Fruit fly (Drosophila melanogaster) whole organism, prepupa: ENCODE measurements around the gene CG15142.

ENCODE experiments used
- Blimp-1 ChIP-seq: fragments of 200-800 bp; sonication (Bioruptor generic); optimal IDR thresholded peaks from 3 replicates; lab custom pipeline; 2017; ENCODE audit warnings: missing biosample characterization, missing genetic modification characterization, mild to moderate bottlenecking, moderate library complexity, missing genetic modification reagents
- CG10631 ChIP-seq: fragments of 200-800 bp; sonication (Bioruptor generic); optimal IDR thresholded peaks from 2 replicates; lab custom pipeline; 2016; ENCODE audit warnings: missing biosample characterization, missing genetic modification characterization
- CG10669 ChIP-seq: fragments of 200-800 bp; sonication (Bioruptor generic); optimal IDR thresholded peaks from 3 replicates; lab custom pipeline; 2018; ENCODE audit warnings: missing biosample characterization, mild to moderate bottlenecking, missing genetic modification characterization, moderate library complexity
- CG11294 ChIP-seq: fragments of 200-800 bp; sonication (Bioruptor generic); IDR thresholded peaks from 2 replicates; pipeline ENCODE4 v1.3.6; 2022; ENCODE audit warnings: missing biosample characterization, missing genetic modification characterization
- CG11762 ChIP-seq: fragments of 200-800 bp; sonication (Bioruptor generic); optimal IDR thresholded peaks from 3 replicates; lab custom pipeline; 2016; ENCODE audit warnings: missing biosample characterization, missing genetic modification characterization; ENCODE audit not compliant: insufficient read depth
- CG1621 ChIP-seq: fragments of 200-800 bp; sonication (Bioruptor generic); optimal IDR thresholded peaks from 3 replicates; lab custom pipeline; 2018; ENCODE audit warnings: missing biosample characterization, mild to moderate bottlenecking, missing genetic modification characterization
- CG16779 ChIP-seq: fragments of 200-800 bp; sonication (Bioruptor generic); optimal IDR thresholded peaks from 3 replicates; lab custom pipeline; 2017; ENCODE audit warnings: missing biosample characterization, mild to moderate bottlenecking, missing genetic modification characterization
- CG3032 ChIP-seq: fragments of 200-800 bp; optimal IDR thresholded peaks from 2 replicates; lab custom pipeline; 2019; ENCODE audit warnings: missing biosample characterization, mild to moderate bottlenecking, missing genetic modification characterization, moderate library complexity
- CG4318 ChIP-seq: fragments of 200-800 bp; sonication (Bioruptor generic); optimal IDR thresholded peaks from 3 replicates; lab custom pipeline; 2017; ENCODE audit warnings: missing biosample characterization, mild to moderate bottlenecking, missing genetic modification characterization
- CG6276 ChIP-seq: fragments of 200-800 bp; sonication (Bioruptor generic); optimal IDR thresholded peaks from 2 replicates; lab custom pipeline; 2017; ENCODE audit warnings: missing biosample characterization, mild to moderate bottlenecking, missing genetic modification characterization
- CG6792 ChIP-seq: fragments of 200-800 bp; sonication (Bioruptor generic); optimal IDR thresholded peaks from 3 replicates; lab custom pipeline; 2016; ENCODE audit warnings: missing biosample characterization, missing genetic modification characterization
- CG6854 ChIP-seq: fragments of 200-800 bp; sonication (Bioruptor generic); optimal IDR thresholded peaks from 2 replicates; lab custom pipeline; 2017; ENCODE audit warnings: missing biosample characterization, mild to moderate bottlenecking, missing genetic modification characterization
- CG8319 ChIP-seq: fragments of 200-800 bp; sonication (Bioruptor generic); optimal IDR thresholded peaks from 3 replicates; lab custom pipeline; 2016; ENCODE audit warnings: missing biosample characterization, missing genetic modification characterization
- CG9139 ChIP-seq: fragments of 200-800 bp; sonication (Bioruptor generic); optimal IDR thresholded peaks from 3 replicates; lab custom pipeline; 2017; ENCODE audit warnings: missing biosample characterization, mild to moderate bottlenecking, missing genetic modification characterization
- Eip75B ChIP-seq: fragments of 200-800 bp; sonication (Bioruptor generic); optimal IDR thresholded peaks from 3 replicates; lab custom pipeline; 2016; ENCODE audit warnings: missing biosample characterization, missing genetic modification characterization
- Eip78C ChIP-seq: fragments of 200-800 bp; sonication (Bioruptor generic); peaks from one replicate; lab custom pipeline; 2016; ENCODE audit warnings: missing biosample characterization, missing genetic modification characterization
- Ets21C ChIP-seq: fragments of 200-800 bp; sonication (Bioruptor generic); optimal IDR thresholded peaks from 3 replicates; lab custom pipeline; 2016; ENCODE audit warnings: missing biosample characterization, missing genetic modification characterization
- Hr38 ChIP-seq: sonication (Bioruptor generic); optimal IDR thresholded peaks from 2 replicates; lab custom pipeline; 2016; ENCODE audit warnings: missing biosample characterization, missing genetic modification characterization
- Hr39 ChIP-seq: fragments of 200-800 bp; sonication (Bioruptor generic); optimal IDR thresholded peaks from 2 replicates; lab custom pipeline; 2016; ENCODE audit warnings: missing biosample characterization, missing genetic modification characterization
- Hr4 ChIP-seq: fragments of 200-800 bp; sonication (Bioruptor generic); optimal IDR thresholded peaks from 3 replicates; lab custom pipeline; 2016; ENCODE audit warnings: missing biosample characterization, missing genetic modification characterization
- Smox ChIP-seq: fragments of 200-800 bp; sonication (Bioruptor generic); optimal IDR thresholded peaks from 3 replicates; lab custom pipeline; 2016; ENCODE audit warnings: missing biosample characterization, missing genetic modification characterization
- achi ChIP-seq: fragments of 200-800 bp; sonication (Bioruptor generic); optimal IDR thresholded peaks from 3 replicates; lab custom pipeline; 2016; ENCODE audit warnings: missing biosample characterization, missing genetic modification characterization
- dac ChIP-seq: fragments of 200-800 bp; sonication (Bioruptor generic); optimal IDR thresholded peaks from 2 replicates; lab custom pipeline; 2017; ENCODE audit warnings: missing biosample characterization, mild to moderate bottlenecking, missing genetic modification characterization
- dsx ChIP-seq: fragments of 200-800 bp; optimal IDR thresholded peaks from 3 replicates; lab custom pipeline; 2019; ENCODE audit warnings: missing biosample characterization, mild to moderate bottlenecking, missing genetic modification characterization, moderate library complexity; ENCODE audit not compliant: poor library complexity, severe bottlenecking
- eg ChIP-seq: fragments of 200-800 bp; sonication (Bioruptor generic); IDR thresholded peaks from 3 replicates; pipeline ENCODE4 v1.3.6; 2022; ENCODE audit warnings: missing biosample characterization, missing genetic modification characterization
- esn ChIP-seq: fragments of 200-800 bp; sonication (Bioruptor generic); optimal IDR thresholded peaks from 2 replicates; lab custom pipeline; 2016; ENCODE audit warnings: missing biosample characterization, mild to moderate bottlenecking, missing genetic modification characterization, moderate library complexity
- fd85E ChIP-seq: fragments of 200-800 bp; sonication (Bioruptor generic); optimal IDR thresholded peaks from 3 replicates; lab custom pipeline; 2016; ENCODE audit warnings: missing biosample characterization, missing genetic modification characterization
- lz ChIP-seq: fragments of 200-800 bp; sonication (Bioruptor generic); optimal IDR thresholded peaks from 3 replicates; lab custom pipeline; 2016; ENCODE audit warnings: missing biosample characterization, missing genetic modification characterization
- net ChIP-seq: fragments of 200-800 bp; sonication (Bioruptor generic); optimal IDR thresholded peaks from 3 replicates; lab custom pipeline; 2016; ENCODE audit warnings: missing biosample characterization, missing genetic modification characterization
- pdm3 ChIP-seq: fragments of 200-800 bp; sonication (Bioruptor generic); optimal IDR thresholded peaks from 3 replicates; lab custom pipeline; 2016; ENCODE audit warnings: missing biosample characterization, missing genetic modification characterization
- ss ChIP-seq, 2 experiments: fragments of 200-800 bp; sonication (Bioruptor generic); optimal IDR thresholded peaks; 2 replicates in 1 of 2; 3 replicates in 1 of 2; lab custom pipeline; 2017 to 2018; ENCODE audit warnings: mild to moderate bottlenecking in 2 of 2, missing biosample characterization in 2 of 2, missing genetic modification characterization in 2 of 2, moderate library complexity in 1 of 2
- topi ChIP-seq: fragments of 200-800 bp; sonication (Bioruptor generic); optimal IDR thresholded peaks from 3 replicates; lab custom pipeline; 2016; ENCODE audit warnings: missing biosample characterization, missing genetic modification characterization

The CG15142 gene

DNA sequence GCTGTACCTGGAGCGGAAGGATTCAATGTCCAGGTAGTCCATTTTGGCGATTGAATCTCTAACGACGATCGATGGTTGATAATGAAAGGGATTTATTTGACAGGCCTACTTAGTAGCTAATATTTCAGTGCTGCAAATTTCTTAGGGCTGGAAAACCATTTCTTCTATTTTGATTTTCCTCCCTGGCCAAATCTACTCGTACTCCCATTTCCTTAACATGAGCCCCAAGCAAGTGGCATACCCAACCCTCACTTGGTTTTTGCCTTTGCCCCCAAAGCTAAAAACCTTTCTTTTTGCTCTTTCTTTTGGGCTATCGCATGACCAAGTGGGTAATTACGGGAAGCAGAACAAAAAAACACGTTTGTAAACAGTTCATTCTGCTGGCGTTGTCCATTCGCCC is at the start of gene CG15142:
TSS of gene CG15142 (minus strand) at position 101 of the 400 bp plus-strand sequence.
- TF ChIP-seq eg (GFP tag; lab: Robert Waterston, UW) (no peak), Eip75B (GFP tag; lab: Kevin White, UChicago) (no peak), CG6854 (GFP tag; lab: Kevin White, UChicago) (no peak), CG6276 (no peak), CG4318 (no peak), esn (GFP tag; lab: Kevin White, UChicago) (no peak), CG16779 (tag; lab: Kevin White, UChicago) (no peak)

DNA sequence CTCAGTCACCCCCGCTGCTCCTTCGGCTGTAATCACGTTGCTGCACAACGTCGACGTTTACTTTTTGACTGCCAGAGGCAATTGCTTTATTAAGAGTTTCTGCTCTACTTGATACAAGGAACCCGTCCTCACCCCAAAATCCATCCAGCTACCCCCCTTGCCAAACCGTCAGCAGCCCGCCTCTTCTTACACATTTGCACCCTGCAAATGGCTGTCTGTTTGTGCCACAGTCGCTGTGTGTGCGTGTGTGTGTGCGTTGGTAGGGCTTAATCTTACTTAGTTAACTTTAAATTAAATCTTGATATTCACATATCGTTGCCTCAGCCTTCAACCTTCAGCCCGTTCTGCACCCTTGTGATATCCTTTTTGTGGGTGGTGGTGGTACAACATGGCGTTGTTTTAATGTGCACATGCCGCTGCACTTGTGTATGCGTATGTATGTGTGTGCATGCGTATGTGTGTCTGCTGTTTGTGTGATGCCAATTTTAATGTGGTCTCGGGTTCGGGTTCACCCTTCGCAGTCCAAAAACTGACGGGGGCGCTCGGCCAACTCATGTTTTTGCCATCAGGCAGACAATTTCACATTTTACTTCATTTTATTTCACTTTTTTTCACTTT is 44.1 kb upstream of the CG15142 start:
- TF ChIP-seq Ets21C (GFP tag; lab: Kevin White, UChicago) (no peak), lz (no peak), dsx (GFP tag; lab: Kevin White, UChicago) (no peak), CG1621 (tag; lab: Kevin White, UChicago) (no peak), CG9139 (GFP tag; lab: Kevin White, UChicago) (no peak), CG4318 (no peak), Hr39 (GFP tag; lab: Kevin White, UChicago) (no peak), Hr4 (GFP tag; lab: Kevin White, UChicago) (no peak), CG10631 (no peak), net (GFP tag; lab: Kevin White, UChicago) (no peak), pdm3 (GFP tag; lab: Kevin White, UChicago) (no peak), CG11762 (GFP tag; lab: Kevin White, UChicago) (no peak), topi (no peak), Blimp-1 (GFP tag; lab: Kevin White, UChicago) (no peak), Eip78C (GFP tag; lab: Kevin White, UChicago) (no peak), esn (GFP tag; lab: Kevin White, UChicago) (no peak), CG10669 (GFP tag; lab: Kevin White, UChicago) (no peak), ss (GFP tag; optimal IDR thresholded peaks at IDR 0.05; lab: Kevin White, UChicago) (no peak), CG6854 (GFP tag; lab: Kevin White, UChicago) (no peak)
- TF ChIP-seq, all 60 proteins: peak for 0

DNA sequence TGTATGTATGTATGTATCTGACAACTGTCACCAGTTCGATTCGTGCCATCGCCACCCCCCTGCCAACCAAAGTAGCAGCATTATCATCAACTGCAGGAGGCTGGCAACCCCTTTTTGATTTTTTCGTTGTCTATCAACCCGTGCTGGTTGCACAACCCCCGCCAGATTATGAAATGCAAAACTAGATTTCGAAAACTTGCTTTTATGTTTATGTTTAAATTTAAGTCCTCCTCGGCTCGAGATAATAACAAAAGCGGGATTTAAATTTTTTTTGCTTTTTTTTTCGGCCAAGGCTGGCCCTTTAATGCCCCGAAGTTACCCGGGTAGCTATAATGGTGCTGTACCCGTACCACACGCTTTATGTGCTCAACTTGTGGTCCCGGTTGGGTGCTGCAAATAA is 42.5 kb upstream of the CG15142 start:
- no peak for TF ChIP-seq achi (GFP tag; lab: Kevin White, UChicago)
- no peak for TF ChIP-seq CG11294 (GFP tag; lab: Robert Waterston, UW)
- no peak for TF ChIP-seq Hr38
- no peak for TF ChIP-seq Blimp-1 (GFP tag; lab: Kevin White, UChicago)
- no peak for TF ChIP-seq CG3032 (tag; lab: Kevin White, UChicago)
- no peak for TF ChIP-seq fd85E (GFP tag; lab: Kevin White, UChicago)
- TF ChIP-seq CG8319 (GFP tag; lab: Kevin White, UChicago): no peak
- TF ChIP-seq CG11762 (GFP tag; lab: Kevin White, UChicago): no peak
- TF ChIP-seq CG1621 (tag; lab: Kevin White, UChicago): no peak
- TF ChIP-seq net (GFP tag; lab: Kevin White, UChicago): no peak
- TF ChIP-seq Hr39 (GFP tag; lab: Kevin White, UChicago): no peak

DNA sequence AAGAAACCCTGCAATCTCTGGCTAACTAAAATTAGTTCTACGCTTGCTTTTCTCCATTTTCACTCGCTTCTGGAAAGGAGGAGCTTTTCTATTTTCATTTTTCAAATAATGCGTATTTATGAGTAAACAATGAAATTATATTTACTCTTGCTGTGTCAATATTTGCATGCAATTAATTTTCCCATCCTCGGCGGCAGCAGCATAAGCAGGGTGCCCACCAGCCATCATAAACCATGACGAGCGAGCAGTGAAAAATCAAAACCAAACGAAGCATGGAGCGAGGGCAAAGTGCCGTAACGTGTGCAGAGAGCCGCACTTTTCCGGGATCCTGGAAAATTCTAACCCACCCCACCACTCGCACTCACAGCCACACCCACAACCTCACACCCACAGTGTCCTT is 35.2 kb upstream of the CG15142 start:
- TF ChIP-seq Hr4 (GFP tag; lab: Kevin White, UChicago): no peak
- no peak for TF ChIP-seq esn (GFP tag; lab: Kevin White, UChicago)
- no peak for TF ChIP-seq CG6792 (GFP tag; lab: Kevin White, UChicago)
- no peak for TF ChIP-seq CG16779 (tag; lab: Kevin White, UChicago)
- TF ChIP-seq Smox: no peak
- TF ChIP-seq CG11762 (GFP tag; lab: Kevin White, UChicago): no peak
- TF ChIP-seq lz: no peak
- TF ChIP-seq dac (GFP tag; lab: Kevin White, UChicago): no peak
- no peak for TF ChIP-seq CG9139 (GFP tag; lab: Kevin White, UChicago)
